Worm (Caenorhabditis elegans) whole organism, L3 larva: ENCODE measurements around the gene irld-52.
"Not testable (repeated sequence)": the region's sequence is repeated elsewhere in the genome, so short reads cannot be mapped to it uniquely, and the experiment has no call there.

Source experiments
- ZK546.5 ChIP-seq: sonication (generic microtip); optimal IDR thresholded peaks from 2 replicates; lab custom pipeline; 2017; ENCODE audit warnings: missing biosample characterization, missing genetic modification characterization
- aly-2 ChIP-seq: fragments of 150-350 bp; optimal IDR thresholded peaks from 2 replicates; lab custom pipeline; 2014; ENCODE audit warnings: missing biosample characterization, missing genetic modification characterization
- ama-1 ChIP-seq: fragments of 150-350 bp; optimal IDR thresholded peaks from 2 replicates; lab custom pipeline; 2018
- ceh-16 ChIP-seq: sonication (generic microtip); optimal IDR thresholded peaks from 2 replicates; lab custom pipeline; 2017; ENCODE audit warnings: missing biosample characterization, missing genetic modification characterization
- ceh-9 ChIP-seq: sonication (generic microtip); optimal IDR thresholded peaks from 2 replicates; lab custom pipeline; 2018; ENCODE audit warnings: missing biosample characterization, missing genetic modification characterization
- elt-1 ChIP-seq: fragments of 150-350 bp; optimal IDR thresholded peaks from 2 replicates; lab custom pipeline; 2014; ENCODE audit warnings: missing biosample characterization, missing genetic modification characterization
- elt-2 ChIP-seq: sonication (generic microtip); optimal IDR thresholded peaks from 2 replicates; lab custom pipeline; 2016; ENCODE audit warnings: missing genetic modification reagents, mild to moderate bottlenecking, missing genetic modification characterization, missing compliant biosample characterization
- elt-3 ChIP-seq, 3 experiments: fragments of 150-350 bp in 1 of 3; sonication (generic microtip) in 2 of 3; optimal IDR thresholded peaks; 2 replicates in 2 of 3; 4 replicates in 1 of 3; lab custom pipeline; 2014 to 2017; ENCODE audit warnings: missing biosample characterization in 3 of 3, missing genetic modification characterization in 3 of 3
- eor-1 ChIP-seq, 2 experiments: fragments of 150-350 bp; optimal IDR thresholded peaks; 2 replicates each; lab custom pipeline; 2014 to 2018; ENCODE audit warnings: missing biosample characterization in 2 of 2, missing genetic modification characterization in 2 of 2
- fkh-10 ChIP-seq: sonication (generic microtip); optimal IDR thresholded peaks from 2 replicates; lab custom pipeline; 2017; ENCODE audit warnings: missing biosample characterization, missing genetic modification reagents, missing genetic modification characterization
- fkh-2 ChIP-seq: fragments of 150-350 bp; optimal IDR thresholded peaks from 2 replicates; lab custom pipeline; 2014; ENCODE audit warnings: missing biosample characterization, missing genetic modification reagents, missing genetic modification characterization
- fos-1 ChIP-seq: fragments of 150-350 bp; optimal IDR thresholded peaks from 2 replicates; lab custom pipeline; 2014; ENCODE audit warnings: missing biosample characterization, missing genetic modification characterization
- hmg-11 ChIP-seq: sonication (generic microtip); optimal IDR thresholded peaks from 2 replicates; lab custom pipeline; 2016; ENCODE audit warnings: missing genetic modification characterization, missing compliant biosample characterization
- jun-1 ChIP-seq: fragments of 150-350 bp; optimal IDR thresholded peaks from 2 replicates; lab custom pipeline; 2014; ENCODE audit warnings: missing biosample characterization, missing genetic modification reagents, missing genetic modification characterization
- lin-15B ChIP-seq: fragments of 150-350 bp; optimal IDR thresholded peaks from 2 replicates; lab custom pipeline; 2014; ENCODE audit warnings: missing biosample characterization, missing genetic modification characterization
- lsy-12 ChIP-seq: sonication (generic microtip); optimal IDR thresholded peaks from 2 replicates; lab custom pipeline; 2016; ENCODE audit warnings: mild to moderate bottlenecking, missing genetic modification characterization, missing compliant biosample characterization
- nfya-1 ChIP-seq: sonication (generic microtip); optimal IDR thresholded peaks from 2 replicates; lab custom pipeline; 2017; ENCODE audit warnings: missing genetic modification characterization, mild to moderate bottlenecking, missing compliant biosample characterization, antibody characterized with exemption, moderate library complexity; ENCODE audit not compliant: insufficient read depth
- nhr-12 ChIP-seq: fragments of 150-350 bp; optimal IDR thresholded peaks from 2 replicates; lab custom pipeline; 2014; ENCODE audit warnings: missing biosample characterization, missing genetic modification characterization
- nhr-23 ChIP-seq: fragments of 150-350 bp; optimal IDR thresholded peaks from 2 replicates; lab custom pipeline; 2014; ENCODE audit warnings: missing biosample characterization, missing genetic modification reagents, missing genetic modification characterization
- nhr-237 ChIP-seq: fragments of 150-350 bp; optimal IDR thresholded peaks from 2 replicates; lab custom pipeline; 2014; ENCODE audit warnings: missing biosample characterization, missing genetic modification characterization
- nhr-25 ChIP-seq: sonication (generic microtip); optimal IDR thresholded peaks from 2 replicates; lab custom pipeline; 2017; ENCODE audit warnings: missing biosample characterization, missing genetic modification characterization
- nhr-28 ChIP-seq: fragments of 150-350 bp; optimal IDR thresholded peaks from 2 replicates; lab custom pipeline; 2014; ENCODE audit warnings: missing biosample characterization, missing genetic modification characterization
- nhr-67 ChIP-seq: fragments of 150-350 bp; optimal IDR thresholded peaks from 2 replicates; lab custom pipeline; 2014; ENCODE audit warnings: missing biosample characterization, missing genetic modification characterization
- nhr-76 ChIP-seq: fragments of 150-350 bp; sonication (generic microtip); optimal IDR thresholded peaks from 5 replicates; lab custom pipeline; 2014; ENCODE audit warnings: missing biosample characterization, missing genetic modification characterization
- pha-4 ChIP-seq: fragments of 150-350 bp; optimal IDR thresholded peaks from 2 replicates; lab custom pipeline; 2014; ENCODE audit warnings: missing biosample characterization, missing genetic modification reagents, missing genetic modification characterization
- skn-1 ChIP-seq: fragments of 150-350 bp; optimal IDR thresholded peaks from 2 replicates; lab custom pipeline; 2014; ENCODE audit warnings: missing biosample characterization, missing genetic modification characterization
- snpc-4 ChIP-seq: fragments of 150-350 bp; optimal IDR thresholded peaks from 2 replicates; lab custom pipeline; 2014; ENCODE audit warnings: missing biosample characterization, missing genetic modification characterization
- unc-39 ChIP-seq: sonication (generic microtip); optimal IDR thresholded peaks from 4 replicates; lab custom pipeline; 2017; ENCODE audit warnings: missing biosample characterization, missing genetic modification characterization
- zag-1 ChIP-seq: fragments of 150-350 bp; optimal IDR thresholded peaks from 2 replicates; lab custom pipeline; 2014; ENCODE audit warnings: missing biosample characterization, missing genetic modification characterization
- ztf-11 ChIP-seq: fragments of 150-350 bp; optimal IDR thresholded peaks from 2 replicates; lab custom pipeline; 2014; ENCODE audit warnings: missing biosample characterization, missing genetic modification characterization
- ztf-4 ChIP-seq: fragments of 150-350 bp; optimal IDR thresholded peaks from 2 replicates; lab custom pipeline; 2014; ENCODE audit warnings: missing biosample characterization, missing genetic modification characterization

Gene irld-52

DNA sequence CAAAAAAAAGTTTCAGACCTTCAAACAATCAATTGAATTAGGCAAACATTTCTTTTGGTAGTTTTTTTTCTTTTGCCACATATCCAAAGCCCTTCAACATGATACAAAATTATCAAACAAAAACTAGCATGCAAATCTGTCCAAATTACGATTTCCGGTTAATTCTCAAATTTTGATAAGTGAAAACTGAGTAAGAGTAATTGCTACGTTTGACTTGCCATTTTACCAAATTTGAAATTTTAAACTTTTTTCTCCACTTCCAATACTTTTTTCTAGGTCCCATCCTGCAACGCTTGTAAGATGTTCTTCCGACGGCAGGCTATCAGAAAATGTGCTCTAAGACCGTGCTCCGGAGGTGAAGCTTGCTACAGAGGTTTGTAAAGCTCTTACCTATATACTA lies 16.6 kb downstream of the irld-52 start, which contains the start of gene nhr-223:
Gene nhr-223 (plus strand): TSS at position 301 of the 400 bp plus-strand sequence.
- TF ChIP-seq ama-1: no peak
- no peak for TF ChIP-seq ceh-16 (tag; lab: Kevin White, UChicago)
- no peak for TF ChIP-seq ztf-4
- no peak for TF ChIP-seq nhr-25 (tag; lab: Kevin White, UChicago)
- TF ChIP-seq unc-39 (tag; lab: Kevin White, UChicago): no peak
- TF ChIP-seq elt-2 (tag; lab: Kevin White, UChicago): no peak
- TF ChIP-seq jun-1 (tag; lab: Kevin White, UChicago): no peak
- no peak for TF ChIP-seq nhr-76 (tag; lab: Kevin White, UChicago)
- no peak for TF ChIP-seq nfya-1 (tag; lab: Kevin White, UChicago)
- no peak for TF ChIP-seq ZK546.5 (tag; lab: Kevin White, UChicago)
- no peak for TF ChIP-seq elt-1 (tag; lab: Kevin White, UChicago)
- TF ChIP-seq nhr-12 (tag; lab: Kevin White, UChicago): no peak
- no peak for TF ChIP-seq fkh-2 (tag; lab: Kevin White, UChicago)
- no peak for TF ChIP-seq nhr-237 (tag; lab: Kevin White, UChicago)
- TF ChIP-seq ztf-11 (tag; lab: Kevin White, UChicago): no peak
- no peak for TF ChIP-seq eor-1 (tag; optimal IDR thresholded peaks at IDR 0.05; lab: Kevin White, UChicago)

DNA sequence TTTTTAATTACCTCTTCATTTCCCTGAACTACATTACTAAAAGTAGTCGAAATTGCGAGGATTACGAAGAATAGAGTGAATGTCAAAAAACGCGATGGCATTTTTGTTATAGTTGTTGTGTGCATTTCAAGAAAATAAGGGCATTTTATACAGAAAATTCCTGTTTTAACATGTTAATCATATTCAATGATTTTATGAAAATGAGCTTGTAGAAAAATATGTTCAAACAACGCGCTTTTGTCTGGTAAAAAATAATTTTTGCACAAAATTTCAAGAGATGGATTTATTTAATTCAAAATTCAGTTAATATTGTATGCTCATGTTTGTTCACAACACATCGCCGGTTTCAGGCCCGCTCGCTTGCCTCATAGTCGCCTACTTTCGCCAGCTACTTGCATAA lies 18.6 kb downstream of the irld-52 start, which contains the start of gene T26E4.10:
Gene T26E4.10 (minus strand): TSS at position 101 of the 400 bp plus-strand sequence.
- TF ChIP-seq ceh-9 (tag; lab: Kevin White, UChicago): no peak
- TF ChIP-seq ztf-4: no peak
- no peak for TF ChIP-seq fos-1 (tag; lab: Kevin White, UChicago)
- no peak for TF ChIP-seq nhr-67
- TF ChIP-seq skn-1 (tag; lab: Kevin White, UChicago): no peak
- no peak for TF ChIP-seq ama-1
- no peak for TF ChIP-seq nfya-1 (tag; lab: Kevin White, UChicago)
- TF ChIP-seq nhr-28 (tag; lab: Kevin White, UChicago): no peak
- no peak for TF ChIP-seq fkh-10
- TF ChIP-seq snpc-4 (tag; lab: Kevin White, UChicago): no peak
- no peak for TF ChIP-seq ceh-16 (tag; lab: Kevin White, UChicago)
- TF ChIP-seq elt-3 (tag; optimal IDR thresholded peaks at IDR 0.05; lab: Kevin White, UChicago): no peak
- no peak for TF ChIP-seq pha-4 (tag; lab: Kevin White, UChicago)
- no peak for TF ChIP-seq aly-2 (tag; lab: Kevin White, UChicago)
- no peak for TF ChIP-seq nhr-25 (tag; lab: Kevin White, UChicago)
- TF ChIP-seq, all 47 proteins: peak for 0

- not testable (repeated sequence) for TF ChIP-seq nhr-23 (tag; lab: Kevin White, UChicago); lin-15B; elt-3 (tag; optimal IDR thresholded peaks at IDR 0.05; lab: Kevin White, UChicago)
These were observed 23.1 kb downstream of the irld-52 start, which contains the start of gene T26E4.9 for ce11 chrV:15802623-15803022. Gene T26E4.9 (minus strand): TSS chrV:15802723.

DNA sequence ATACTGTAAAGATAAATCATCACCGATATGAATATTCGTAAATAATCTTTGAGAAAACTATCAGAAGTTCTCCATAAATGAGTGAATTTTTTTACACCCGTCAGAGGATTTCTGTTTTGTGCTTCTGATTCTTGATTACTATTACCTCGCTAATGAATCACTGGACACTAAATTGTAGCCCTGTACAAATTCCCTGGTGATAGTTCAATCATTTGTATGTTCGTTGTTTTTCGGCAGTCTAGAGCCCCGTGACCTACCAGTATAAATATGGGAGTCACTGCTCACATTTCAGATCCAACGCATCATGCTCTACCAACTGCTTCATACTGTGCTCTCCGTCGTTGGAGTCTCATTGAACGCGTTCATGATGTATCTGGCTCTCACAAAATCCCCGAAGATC lies 23.6 kb downstream of the irld-52 start, which contains the start of gene srd-27:
Gene srd-27 (plus strand): TSS at position 301 of the 400 bp plus-strand sequence.
- not testable (repeated sequence) for TF ChIP-seq nhr-25 (tag; lab: Kevin White, UChicago); lsy-12; hmg-11
- TF ChIP-seq, all 47 proteins: peak for 0; not testable (repeated sequence) for 47

ce11 chrV:15803748-15804147 lies 24.3 kb downstream of the irld-52 start, which contains the start of gene T26E4.18:
Gene T26E4.18 (minus strand): TSS chrV:15803848.
- not testable (repeated sequence) for TF ChIP-seq hmg-11; fos-1 (tag; lab: Kevin White, UChicago); zag-1

- not testable (repeated sequence) for TF ChIP-seq ztf-4; ceh-9 (tag; lab: Kevin White, UChicago); ama-1
These were observed 27.9 kb downstream of the irld-52 start, which contains the start of gene srsx-38 for ce11 chrV:15807420-15807819. Gene srsx-38 (minus strand): TSS chrV:15807520.
